Fruit fly (Drosophila melanogaster) whole organism: ENCODE results near the gene CG13946.

ENCODE experiments used
- CG8478 ChIP-seq: fragments of >200 bp; optimal IDR thresholded peaks from 2 replicates; lab custom pipeline; 2018; ENCODE audit warnings: inconsistent platforms
- Dll ChIP-seq: fragments of >200 bp; optimal IDR thresholded peaks from 2 replicates; lab custom pipeline; 2017
- EcR ChIP-seq, 2 experiments: fragments of >200 bp; optimal IDR thresholded peaks; 2 replicates each; lab custom pipeline; 2017; ENCODE audit warnings: missing biosample characterization in 2 of 2, missing genetic modification characterization in 2 of 2, missing genetic modification reagents in 2 of 2
- pan ChIP-seq: fragments of >200 bp; optimal IDR thresholded peaks from 2 replicates; lab custom pipeline; 2017
- psq ChIP-seq: fragments of >200 bp; optimal IDR thresholded peaks from 2 replicates; lab custom pipeline; 2017
- usp ChIP-seq: fragments of >200 bp; optimal IDR thresholded peaks from 2 replicates; lab custom pipeline; 2017; ENCODE audit warnings: missing biosample characterization, missing genetic modification characterization, mixed read lengths

Gene CG13946

DNA sequence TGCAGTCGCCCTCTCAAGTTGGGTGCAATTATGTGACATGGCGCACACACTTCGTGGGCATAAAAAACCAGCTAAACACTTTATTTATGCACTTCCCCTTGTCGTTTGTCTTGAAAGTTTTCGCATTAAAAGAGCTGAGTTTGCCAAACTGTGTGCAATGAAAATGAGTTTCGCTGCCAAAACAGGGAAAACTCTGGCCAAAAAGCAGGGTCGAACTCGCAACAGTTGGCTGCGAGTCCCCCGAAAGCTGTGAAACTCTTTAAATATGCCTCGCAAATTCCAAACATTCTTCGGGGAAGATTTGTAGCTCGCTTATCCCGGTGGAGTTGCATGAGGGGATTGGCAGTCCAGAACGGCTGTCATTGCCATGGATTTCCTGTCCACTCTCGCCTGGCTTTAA, 3.8 kb downstream of the CG13946 start, which contains the start of gene Gr21a:
Gr21a (plus strand) TSS at position 301 of the 400 bp plus-strand sequence.
- no peak for TF ChIP-seq pan (lab: Kevin White, UChicago)
- no peak for TF ChIP-seq EcR (GFP tag; optimal IDR thresholded peaks at IDR 0.05; lab: Kevin White, UChicago)
- no peak for TF ChIP-seq CG8478
- no peak for TF ChIP-seq Dll (lab: Kevin White, UChicago)
- TF ChIP-seq usp (GFP tag; lab: Kevin White, UChicago): no peak
- TF ChIP-seq psq: no peak

DNA sequence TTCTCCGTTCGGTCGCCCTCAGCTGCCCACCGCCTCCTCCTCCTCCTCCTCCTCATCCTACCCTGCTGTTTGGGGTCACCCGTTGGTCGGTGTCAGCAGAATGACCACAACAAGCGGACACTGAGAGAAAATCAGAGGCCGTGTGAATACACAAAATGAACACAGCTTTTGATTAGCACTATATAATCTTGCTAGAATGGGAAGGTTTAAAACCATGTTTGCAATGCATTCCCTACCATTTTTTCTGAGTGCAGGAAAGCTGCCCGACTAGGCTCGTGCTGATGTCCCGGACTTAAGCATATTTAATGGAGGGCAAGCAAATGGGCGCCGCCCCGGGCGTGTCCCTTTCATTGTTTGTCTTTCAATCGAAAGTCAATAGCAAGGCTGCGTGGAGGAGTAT, 4.5 kb downstream of the CG13946 start:
- TF ChIP-seq usp (GFP tag; lab: Kevin White, UChicago) (no peak), psq (no peak), pan (lab: Kevin White, UChicago) (no peak), EcR (GFP tag; optimal IDR thresholded peaks at IDR 0.05; lab: Kevin White, UChicago) (no peak), CG8478 (no peak), Dll (lab: Kevin White, UChicago) (no peak)

dm6 chr2L:784036-784435, 7.7 kb downstream of the CG13946 start, which contains the start of gene CG3544:
CG3544 (plus strand) TSS chr2L:784336.
- TF ChIP-seq EcR (GFP tag; optimal IDR thresholded peaks at IDR 0.05; lab: Kevin White, UChicago) (no peak), CG8478 (no peak), pan (lab: Kevin White, UChicago) (no peak)

DNA sequence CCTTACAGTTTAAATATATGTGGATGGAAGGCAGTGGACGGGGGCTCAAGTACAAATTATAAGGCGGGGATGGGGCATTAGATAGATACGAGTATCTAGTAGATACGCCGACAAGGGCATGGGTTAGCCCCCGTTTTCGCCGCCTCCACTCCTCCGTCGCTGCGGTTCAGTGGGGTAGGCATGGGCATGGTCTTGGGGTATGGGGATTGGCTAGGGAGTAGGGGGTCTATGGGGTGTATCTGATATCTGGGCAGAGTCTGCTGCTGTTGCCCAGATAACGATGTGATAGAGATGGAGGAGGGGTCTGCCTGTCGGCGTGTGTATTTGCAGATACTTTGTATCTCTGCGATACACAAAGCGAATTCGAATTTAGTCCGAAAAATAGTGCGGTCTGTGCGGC, 13.6 kb downstream of the CG13946 start:
- TF ChIP-seq CG8478 (no peak), psq (no peak), usp (GFP tag; lab: Kevin White, UChicago) (no peak), pan (lab: Kevin White, UChicago) (no peak), Dll (lab: Kevin White, UChicago) (no peak), EcR (GFP tag; optimal IDR thresholded peaks at IDR 0.05; lab: Kevin White, UChicago) (no peak)

- TF ChIP-seq pan (lab: Kevin White, UChicago): no peak
- TF ChIP-seq CG8478: no peak
- no peak for TF ChIP-seq psq
- no peak for TF ChIP-seq EcR (GFP tag; optimal IDR thresholded peaks at IDR 0.05; lab: Kevin White, UChicago)
- no peak for TF ChIP-seq Dll (lab: Kevin White, UChicago)
- TF ChIP-seq usp (GFP tag; lab: Kevin White, UChicago): no peak
These were observed 14.4 kb downstream of the CG13946 start, which contains the start of gene Pkg21D for dm6 chr2L:790698-791097. Pkg21D (minus strand) TSS chr2L:790798.

- TF ChIP-seq pan (lab: Kevin White, UChicago) (no peak), psq (no peak), usp (GFP tag; lab: Kevin White, UChicago) (no peak), Dll (lab: Kevin White, UChicago) (no peak), CG8478 (no peak), EcR (GFP tag; optimal IDR thresholded peaks at IDR 0.05; lab: Kevin White, UChicago) (no peak)
These were observed 33.9 kb downstream of the CG13946 start, which contains the start of gene Nnf1b for dm6 chr2L:810277-810676. Nnf1b (plus strand) TSS chr2L:810577.

DNA sequence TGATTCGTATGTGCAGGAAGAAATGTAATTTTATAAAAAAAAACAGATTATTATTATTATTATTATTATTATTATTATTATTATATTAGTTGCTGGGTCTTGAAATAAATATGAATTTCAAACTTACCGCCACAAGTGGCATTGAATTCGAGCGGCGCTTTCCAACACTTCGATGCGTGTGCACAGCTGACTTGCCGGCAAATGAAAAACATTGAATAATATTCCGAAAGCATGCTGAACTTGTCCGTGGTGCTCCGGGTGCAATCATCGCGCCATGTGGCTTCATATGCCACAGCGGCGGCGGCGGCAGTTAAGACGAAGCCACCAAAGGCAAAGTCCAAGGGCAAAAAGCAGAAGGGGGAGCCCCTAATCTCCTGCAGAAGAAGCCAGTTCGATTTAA, 35.1 kb downstream of the CG13946 start, which contains the start of gene Dbp21E2:
Dbp21E2 (plus strand) TSS at position 180 of the 400 bp plus-strand sequence.
- no peak for TF ChIP-seq psq
- no peak for TF ChIP-seq EcR (GFP tag; optimal IDR thresholded peaks at IDR 0.05; lab: Kevin White, UChicago)
- no peak for TF ChIP-seq CG8478
- TF ChIP-seq usp (GFP tag; lab: Kevin White, UChicago): no peak
- TF ChIP-seq pan (lab: Kevin White, UChicago): no peak
- TF ChIP-seq Dll (lab: Kevin White, UChicago): no peak

dm6 chr2L:815785-816389, 39.6 kb downstream of the CG13946 start, which contains the start of the genes Saf6 and Pex12:
Saf6 (minus strand) TSS chr2L:815950.
Pex12 (plus strand) TSS chr2L:815993.
- no peak for TF ChIP-seq pan (lab: Kevin White, UChicago)

DNA sequence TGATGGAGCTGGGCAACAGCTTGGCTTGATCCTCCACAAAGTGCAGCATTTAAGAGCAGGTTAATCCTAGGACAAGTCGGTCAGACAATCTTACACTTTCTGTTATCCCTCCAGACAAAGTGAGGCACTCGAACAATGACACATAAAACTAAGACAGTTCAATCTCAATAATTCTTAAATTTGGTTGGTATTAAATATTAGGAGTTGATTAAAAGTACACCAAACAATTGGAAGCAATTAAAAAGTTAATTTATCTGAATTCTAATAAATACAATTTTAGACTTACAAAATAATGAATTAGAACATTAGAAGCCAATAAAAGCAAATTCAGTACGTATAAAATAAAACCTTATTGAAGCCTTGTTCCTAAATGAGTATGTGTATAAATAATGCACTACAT, 41.5 kb downstream of the CG13946 start, which contains the start of gene CG15880:
CG15880 (minus strand) TSS at position 101 of the 400 bp plus-strand sequence.
- TF ChIP-seq EcR (GFP tag; optimal IDR thresholded peaks at IDR 0.05; lab: Kevin White, UChicago) (no peak), Dll (lab: Kevin White, UChicago) (no peak), pan (lab: Kevin White, UChicago) (no peak), CG8478 (no peak), psq (no peak), usp (GFP tag; lab: Kevin White, UChicago) (no peak)

DNA sequence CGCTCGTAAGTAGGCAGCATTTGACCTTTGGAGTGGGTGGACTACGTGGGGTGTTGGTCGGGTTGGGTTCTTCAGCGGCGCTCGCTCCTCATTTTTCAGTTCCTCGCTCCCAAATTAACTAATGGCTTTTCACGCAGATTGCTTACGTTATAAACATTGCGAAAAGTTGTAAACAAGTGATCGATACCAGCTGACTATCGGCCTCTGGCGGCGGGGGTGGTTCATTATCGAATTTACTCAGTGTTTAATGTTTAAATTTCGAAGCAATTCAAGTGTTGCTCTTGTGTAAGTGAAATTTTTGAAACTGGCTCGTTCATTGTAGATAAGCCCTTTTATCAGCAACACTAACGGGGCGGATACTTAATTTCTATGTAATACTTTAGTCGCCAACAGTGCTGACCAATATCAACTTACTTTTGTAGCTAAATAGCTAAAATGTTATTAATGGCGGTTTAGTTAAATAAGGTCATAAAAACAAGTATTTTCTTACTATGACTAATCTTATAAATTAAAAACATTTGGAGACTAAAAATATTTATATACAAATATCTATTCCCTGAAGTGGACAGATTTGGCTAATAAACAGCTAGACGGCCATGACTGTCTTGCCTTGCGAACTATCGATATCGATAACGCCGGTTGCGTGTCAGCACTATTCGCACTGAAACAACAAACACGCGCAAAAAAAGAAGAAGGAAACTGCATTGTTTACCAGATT, 43.1 kb downstream of the CG13946 start, which contains the start of the genes PGAP2 and Clp:
PGAP2 (minus strand) TSS at position 194 of the 718 bp plus-strand sequence.
Clp (plus strand) TSS at position 650 of the 718 bp plus-strand sequence.
- TF ChIP-seq Dll (lab: Kevin White, UChicago): no peak

DNA sequence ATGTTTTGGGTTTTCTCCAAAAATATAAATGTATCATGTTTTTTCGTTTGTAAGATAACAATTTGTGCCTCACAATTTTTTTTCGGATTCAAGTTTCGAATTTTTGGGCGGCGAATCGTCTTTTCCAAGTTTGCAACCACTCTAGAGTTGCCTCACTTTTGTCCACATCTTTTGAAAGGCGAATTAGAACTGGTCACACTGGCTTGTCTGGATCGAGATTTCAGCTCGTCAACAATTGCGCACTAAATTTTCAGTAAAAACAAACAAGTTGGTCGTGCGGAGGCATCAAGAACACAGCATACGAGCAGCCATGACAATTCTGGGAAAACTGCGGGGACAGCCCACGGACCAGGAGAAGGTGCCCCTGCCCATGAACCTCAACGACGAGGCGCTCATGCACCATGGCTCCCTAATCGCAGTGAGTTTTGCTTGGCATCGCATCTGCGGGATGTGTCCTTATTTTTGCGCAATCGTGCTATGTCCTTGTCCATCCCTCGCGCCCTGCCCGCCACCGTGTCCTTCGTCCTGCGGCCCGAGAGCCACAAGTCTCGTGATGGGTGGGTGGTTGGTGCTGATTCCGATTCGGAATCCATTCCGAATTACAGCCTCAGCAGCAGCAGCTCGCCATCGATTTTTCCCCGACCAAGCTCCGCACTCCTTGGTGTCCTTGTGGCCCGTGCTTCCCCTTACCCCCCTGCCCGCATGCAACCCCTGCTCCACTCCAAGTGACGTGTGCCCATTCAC, 45.1 kb downstream of the CG13946 start, which contains the start of gene CG3662:
CG3662 (plus strand) TSS at position 48 of the 744 bp plus-strand sequence.
- no peak for TF ChIP-seq usp (GFP tag; lab: Kevin White, UChicago)
- TF ChIP-seq psq: no peak
- TF ChIP-seq CG8478: no peak
- TF ChIP-seq EcR (GFP tag; optimal IDR thresholded peaks at IDR 0.05; lab: Kevin White, UChicago): no peak
- TF ChIP-seq pan (lab: Kevin White, UChicago): no peak
- no peak for TF ChIP-seq Dll (lab: Kevin White, UChicago)
